Fruit fly (Drosophila melanogaster) whole organism, embryonic: Measurements from ENCODE around the gene CG32280.

ENCODE experiments used
- CG10431 ChIP-seq: fragments of 200-800 bp; sonication (Bioruptor generic); optimal IDR thresholded peaks from 3 replicates; lab custom pipeline; 2018; ENCODE audit warnings: missing biosample characterization, mild to moderate bottlenecking, missing genetic modification characterization
- CG10543 ChIP-seq: fragments of 200-800 bp; sonication (Bioruptor generic); optimal IDR thresholded peaks from 3 replicates; lab custom pipeline; 2017; ENCODE audit warnings: missing biosample characterization, mild to moderate bottlenecking, missing genetic modification characterization, moderate library complexity
- CG10979 ChIP-seq: fragments of 200-800 bp; sonication (Bioruptor generic); optimal IDR thresholded peaks from 2 replicates; lab custom pipeline; 2018; ENCODE audit warnings: missing biosample characterization, mild to moderate bottlenecking, missing genetic modification characterization, moderate library complexity
- CG12071 ChIP-seq: fragments of 200-800 bp; sonication (Bioruptor generic); optimal IDR thresholded peaks from 3 replicates; lab custom pipeline; 2018; ENCODE audit warnings: missing biosample characterization, mild to moderate bottlenecking, missing genetic modification characterization
- CG12104 ChIP-seq: fragments of 200-800 bp; sonication (Bioruptor generic); optimal IDR thresholded peaks from 3 replicates; lab custom pipeline; 2016; ENCODE audit warnings: missing biosample characterization, missing genetic modification characterization
- CG13287 ChIP-seq: fragments of 200-800 bp; sonication (Bioruptor generic); IDR thresholded peaks from 2 replicates; pipeline ENCODE4 v1.3.6; 2022; ENCODE audit warnings: missing biosample characterization, missing genetic modification characterization; ENCODE audit not compliant: partially characterized antibody
- CG13424 ChIP-seq: fragments of 200-800 bp; sonication (Bioruptor generic); optimal IDR thresholded peaks from 2 replicates; lab custom pipeline; 2019; ENCODE audit warnings: missing biosample characterization, mild to moderate bottlenecking, missing genetic modification characterization, moderate library complexity
- CG15514 ChIP-seq: fragments of 200-800 bp; sonication (Bioruptor generic); optimal IDR thresholded peaks from 3 replicates; lab custom pipeline; 2017; ENCODE audit warnings: missing biosample characterization, missing genetic modification characterization, mild to moderate bottlenecking, moderate library complexity, missing genetic modification reagents
- CG1603 ChIP-seq: fragments of 200-800 bp; sonication (Bioruptor generic); optimal IDR thresholded peaks from 2 replicates; lab custom pipeline; 2019; ENCODE audit warnings: missing biosample characterization, mild to moderate bottlenecking, missing genetic modification characterization, moderate library complexity
- CG16813 ChIP-seq: fragments of 200-800 bp; sonication (Bioruptor generic); IDR thresholded peaks from 3 replicates; pipeline ENCODE4 v1.3.6; 2022; ENCODE audit warnings: missing biosample characterization, missing genetic modification characterization; ENCODE audit not compliant: partially characterized antibody
- CG17328 ChIP-seq: fragments of 200-800 bp; sonication (Bioruptor generic); IDR thresholded peaks from 2 replicates; pipeline ENCODE4 v1.3.6; 2022; ENCODE audit warnings: missing biosample characterization, missing genetic modification characterization
- CG17361 ChIP-seq: fragments of 200-800 bp; sonication (Bioruptor generic); IDR thresholded peaks from 3 replicates; pipeline ENCODE4 v1.3.6; 2022; ENCODE audit warnings: missing biosample characterization, missing genetic modification characterization
- CG17385 ChIP-seq: fragments of 200-800 bp; sonication (Bioruptor generic); optimal IDR thresholded peaks from 3 replicates; lab custom pipeline; 2018; ENCODE audit warnings: missing biosample characterization, mild to moderate bottlenecking, missing genetic modification characterization
- CG17912 ChIP-seq: fragments of 200-800 bp; sonication (Bioruptor generic); optimal IDR thresholded peaks from 2 replicates; lab custom pipeline; 2018; ENCODE audit warnings: missing biosample characterization, mild to moderate bottlenecking, missing genetic modification characterization
- CG33213 ChIP-seq: fragments of 200-800 bp; sonication (Bioruptor generic); optimal IDR thresholded peaks from 3 replicates; lab custom pipeline; 2016; ENCODE audit warnings: missing biosample characterization, missing genetic modification characterization
- CG4617 ChIP-seq: fragments of 200-800 bp; sonication (Bioruptor generic); optimal IDR thresholded peaks from 3 replicates; lab custom pipeline; 2016; ENCODE audit warnings: missing biosample characterization, missing genetic modification characterization, borderline replicate concordance
- CG4730 ChIP-seq: fragments of 200-800 bp; sonication (Bioruptor generic); IDR thresholded peaks from 2 replicates; pipeline ENCODE4 v1.3.6; 2022; ENCODE audit warnings: missing biosample characterization, missing genetic modification characterization
- CG6689 ChIP-seq: fragments of 200-800 bp; sonication (Bioruptor generic); IDR thresholded peaks from 2 replicates; pipeline ENCODE4 v1.3.6; 2022; ENCODE audit warnings: missing biosample characterization, missing genetic modification characterization
- CG7271 ChIP-seq: fragments of 200-800 bp; sonication (Bioruptor generic); optimal IDR thresholded peaks from 2 replicates; lab custom pipeline; 2018; ENCODE audit warnings: missing biosample characterization, mild to moderate bottlenecking, missing genetic modification characterization, moderate library complexity
- CG8924 ChIP-seq: fragments of 200-800 bp; optimal IDR thresholded peaks from 3 replicates; lab custom pipeline; 2019; ENCODE audit warnings: missing biosample characterization, mild to moderate bottlenecking, missing genetic modification characterization, moderate library complexity
- CG9932 ChIP-seq: fragments of 200-800 bp; sonication (Bioruptor generic); IDR thresholded peaks from 2 replicates; pipeline ENCODE4 v1.3.6; 2022; ENCODE audit warnings: missing biosample characterization, missing genetic modification characterization
- Chrac-16 ChIP-seq: fragments of 200-800 bp; sonication (Bioruptor generic); optimal IDR thresholded peaks from 3 replicates; lab custom pipeline; 2016; ENCODE audit warnings: missing biosample characterization, missing genetic modification characterization
- D19B ChIP-seq: fragments of 200-800 bp; sonication (Bioruptor generic); optimal IDR thresholded peaks from 2 replicates; lab custom pipeline; 2017; ENCODE audit warnings: missing biosample characterization, mild to moderate bottlenecking, missing genetic modification characterization
- Drgx ChIP-seq: fragments of 200-800 bp; sonication (Bioruptor generic); IDR thresholded peaks from 2 replicates; pipeline ENCODE4 v1.3.6; 2022; ENCODE audit warnings: missing biosample characterization, missing genetic modification characterization
- Ets65A ChIP-seq: fragments of 200-800 bp; sonication (Bioruptor generic); peaks from one replicate; lab custom pipeline; 2016; ENCODE audit warnings: missing biosample characterization, missing genetic modification characterization
- Hr3 ChIP-seq: fragments of 200-800 bp; sonication (Bioruptor generic); optimal IDR thresholded peaks from 3 replicates; lab custom pipeline; 2016; ENCODE audit warnings: missing biosample characterization, missing genetic modification characterization
- MTF-1 ChIP-seq: fragments of 200-800 bp; sonication (Bioruptor generic); optimal IDR thresholded peaks from 2 replicates; lab custom pipeline; 2018; ENCODE audit warnings: missing biosample characterization, mild to moderate bottlenecking, missing genetic modification characterization, borderline replicate concordance
- Oli ChIP-seq: fragments of 200-800 bp; sonication (Bioruptor generic); optimal IDR thresholded peaks from 2 replicates; lab custom pipeline; 2018; ENCODE audit warnings: missing biosample characterization, mild to moderate bottlenecking, missing genetic modification characterization, moderate library complexity
- al ChIP-seq: fragments of 200-800 bp; sonication (Bioruptor generic); IDR thresholded peaks from 2 replicates; pipeline ENCODE4 v1.3.6; 2022; ENCODE audit warnings: missing biosample characterization, missing genetic modification characterization
- amos ChIP-seq: fragments of 200-800 bp; sonication (Bioruptor generic); IDR thresholded peaks from 2 replicates; pipeline ENCODE4 v1.3.6; 2022; ENCODE audit warnings: missing biosample characterization, missing genetic modification characterization; ENCODE audit not compliant: partially characterized antibody
- az2 ChIP-seq: fragments of 200-800 bp; sonication (Bioruptor generic); optimal IDR thresholded peaks from 3 replicates; lab custom pipeline; 2016; ENCODE audit warnings: missing biosample characterization, missing genetic modification characterization
- bowl ChIP-seq: fragments of 200-800 bp; sonication (Bioruptor generic); IDR thresholded peaks from 2 replicates; pipeline ENCODE4 v1.3.6; 2022; ENCODE audit warnings: missing biosample characterization, missing genetic modification characterization
- caup ChIP-seq: fragments of 200-800 bp; sonication (Bioruptor generic); optimal IDR thresholded peaks from 3 replicates; lab custom pipeline; 2017; ENCODE audit warnings: missing biosample characterization, mild to moderate bottlenecking, missing genetic modification characterization, moderate library complexity; ENCODE audit not compliant: severe bottlenecking
- crol ChIP-seq: fragments of 200-800 bp; sonication (Bioruptor generic); IDR thresholded peaks from 2 replicates; pipeline ENCODE4 v1.3.6; 2022; ENCODE audit warnings: missing biosample characterization, missing genetic modification characterization
- danr ChIP-seq: fragments of 200-800 bp; sonication (Bioruptor generic); IDR thresholded peaks from 2 replicates; pipeline ENCODE4 v1.3.6; 2022; ENCODE audit warnings: missing biosample characterization, missing genetic modification characterization
- dati ChIP-seq: fragments of 200-800 bp; sonication (Bioruptor generic); IDR thresholded peaks from 2 replicates; pipeline ENCODE4 v1.3.6; 2022; ENCODE audit warnings: missing biosample characterization, missing genetic modification characterization
- dmrt11E ChIP-seq: fragments of 200-800 bp; sonication (Bioruptor generic); optimal IDR thresholded peaks from 3 replicates; lab custom pipeline; 2018; ENCODE audit warnings: missing biosample characterization, mild to moderate bottlenecking, missing genetic modification characterization, moderate library complexity
- gem ChIP-seq: fragments of 200-800 bp; sonication (Bioruptor generic); optimal IDR thresholded peaks from 2 replicates; lab custom pipeline; 2019; ENCODE audit warnings: missing biosample characterization, mild to moderate bottlenecking, missing genetic modification characterization, moderate library complexity
- gt ChIP-seq: fragments of 200-800 bp; sonication (Bioruptor generic); IDR thresholded peaks from 2 replicates; pipeline ENCODE4 v1.3.6; 2022; ENCODE audit warnings: missing biosample characterization, missing genetic modification characterization
- ken ChIP-seq: fragments of 200-800 bp; sonication (Bioruptor generic); IDR thresholded peaks from 3 replicates; pipeline ENCODE4 v1.3.6; 2022; ENCODE audit warnings: missing biosample characterization, missing genetic modification characterization
- lov ChIP-seq, 2 experiments: fragments of 200-800 bp in 1 of 2; fragments of >200 bp in 1 of 2; sonication (Bioruptor generic) in 1 of 2; IDR thresholded peaks in 1 of 2; optimal IDR thresholded peaks in 1 of 2; 2 replicates in 1 of 2; 3 replicates in 1 of 2; pipeline versions ENCODE4 v1.3.6 to Lab custom; 2017 to 2022; ENCODE audit warnings: missing biosample characterization in 1 of 2, missing genetic modification characterization in 1 of 2
- pfk ChIP-seq: fragments of 200-800 bp; sonication (Bioruptor generic); optimal IDR thresholded peaks from 2 replicates; lab custom pipeline; 2018; ENCODE audit warnings: missing biosample characterization, mild to moderate bottlenecking, missing genetic modification characterization, moderate library complexity
- phol ChIP-seq: fragments of 200-800 bp; sonication (Bioruptor generic); optimal IDR thresholded peaks from 3 replicates; lab custom pipeline; 2018; ENCODE audit warnings: missing biosample characterization, mild to moderate bottlenecking, missing genetic modification characterization, moderate library complexity
- pzg ChIP-seq: fragments of 200-800 bp; sonication (Bioruptor generic); optimal IDR thresholded peaks from 3 replicates; lab custom pipeline; 2018; ENCODE audit warnings: missing biosample characterization, mild to moderate bottlenecking, missing genetic modification characterization, moderate library complexity
- sob ChIP-seq: fragments of 200-800 bp; sonication (Bioruptor generic); IDR thresholded peaks from 2 replicates; pipeline ENCODE4 v1.3.6; 2022; ENCODE audit warnings: missing biosample characterization, missing genetic modification characterization
- sqz ChIP-seq: fragments of 200-800 bp; sonication (Bioruptor generic); optimal IDR thresholded peaks from 3 replicates; lab custom pipeline; 2018; ENCODE audit warnings: missing biosample characterization, mild to moderate bottlenecking, missing genetic modification characterization
- sug ChIP-seq: fragments of 200-800 bp; optimal IDR thresholded peaks from 2 replicates; lab custom pipeline; 2019; ENCODE audit warnings: missing biosample characterization, mild to moderate bottlenecking, missing genetic modification characterization, moderate library complexity
- zen2 ChIP-seq: fragments of 200-800 bp; sonication (Bioruptor generic); IDR thresholded peaks from 3 replicates; pipeline ENCODE4 v1.3.6; 2022; ENCODE audit warnings: missing biosample characterization, missing genetic modification characterization; ENCODE audit not compliant: partially characterized antibody

CG32280 gene

dm6 chr3L:3159309-3160194 lies 5.4 kb upstream of the CG32280 start, which contains the start of the genes ND-30 and CG15812 (continued):
- no peak for TF ChIP-seq CG33213 (GFP tag; lab: Kevin White, UChicago)
- no peak for TF ChIP-seq CG10979
- peak; percentile 30 for TF ChIP-seq sug (tag; lab: Kevin White, UChicago)
- no peak for TF ChIP-seq CG7271
- no peak for TF ChIP-seq zen2 (GFP tag; lab: Robert Waterston, UW)
- TF ChIP-seq CG4617 (GFP tag; lab: Kevin White, UChicago) = peak; percentile 47
- no peak for TF ChIP-seq sqz
- no peak for TF ChIP-seq ken (GFP tag; lab: Robert Waterston, UW)
- TF ChIP-seq Ets65A (GFP tag; lab: Kevin White, UChicago) = peak; percentile 60
- no peak for TF ChIP-seq bowl (GFP tag; lab: Robert Waterston, UW)
- TF ChIP-seq Hr3 = peak; percentile 46
- no peak for TF ChIP-seq CG17912 (GFP tag; lab: Kevin White, UChicago)
- peak; percentile 38 for TF ChIP-seq CG13424
- peak; percentile 19 for TF ChIP-seq Chrac-16 (GFP tag; lab: Kevin White, UChicago)
- TF ChIP-seq CG8924 (tag; lab: Kevin White, UChicago) = peak; percentile 51
- TF ChIP-seq az2 (GFP tag; lab: Kevin White, UChicago) = peak; percentile 25
- TF ChIP-seq CG1603 = peak; percentile 99
- peak; percentile 94 for TF ChIP-seq pfk (GFP tag; lab: Kevin White, UChicago)
- TF ChIP-seq CG12071 = no peak
- no peak for TF ChIP-seq MTF-1 (GFP tag; lab: Kevin White, UChicago)
- TF ChIP-seq CG6689 (GFP tag; lab: Robert Waterston, UW) = 0 out of 2 replicates have a peak, but pooled peaks have one; percentile 5
- peak; percentile 14 for TF ChIP-seq CG12104 (GFP tag; lab: Kevin White, UChicago)
- no peak for TF ChIP-seq CG10543 (GFP tag; lab: Kevin White, UChicago)
- TF ChIP-seq danr (GFP tag; lab: Robert Waterston, UW) = no peak
- no peak for TF ChIP-seq sob (GFP tag; lab: Robert Waterston, UW)
- TF ChIP-seq CG17385 = no peak
- no peak for TF ChIP-seq crol
- no peak for TF ChIP-seq dati (GFP tag; lab: Robert Waterston, UW)
- TF ChIP-seq phol (tag; lab: Kevin White, UChicago) = peak; percentile 34
- TF ChIP-seq Drgx (GFP tag; lab: Robert Waterston, UW) = no peak
- no peak; the same call in 2 of the 3 replicates for TF ChIP-seq CG17361 (GFP tag; lab: Robert Waterston, UW)
- no peak for TF ChIP-seq gem (tag; lab: Kevin White, UChicago)
- peak; percentile 40 for TF ChIP-seq dmrt11E (tag; lab: Kevin White, UChicago)
- no peak for TF ChIP-seq caup (GFP tag; lab: Kevin White, UChicago)
- TF ChIP-seq amos (GFP tag; lab: Robert Waterston, UW) = peak; percentile 7; the same call in 1 of the 2 replicates
- no peak for TF ChIP-seq CG13287 (GFP tag; lab: Robert Waterston, UW)
- peak; percentile 11 for TF ChIP-seq CG15514
- TF ChIP-seq CG9932 (GFP tag; lab: Robert Waterston, UW) = 0 out of 2 replicates have a peak, but pooled peaks have one; percentile 16

- TF ChIP-seq crol (no peak), gt (GFP tag; lab: Robert Waterston, UW) (no peak), pzg (GFP tag; lab: Kevin White, UChicago) (peak; percentile 27), lov (optimal IDR thresholded peaks at IDR 0.05; lab: Kevin White, UChicago) (no peak), lov (GFP tag; IDR thresholded peaks at IDR 0.05; lab: Robert Waterston, UW) (no peak), D19B (GFP tag; lab: Kevin White, UChicago) (no peak), al (no peak), Oli (tag; lab: Kevin White, UChicago) (no peak), CG17328 (GFP tag; lab: Robert Waterston, UW) (no peak), CG4730 (GFP tag; lab: Robert Waterston, UW) (no peak), CG10431 (no peak), CG6689 (GFP tag; lab: Robert Waterston, UW) (no peak), CG16813 (0 out of 3 replicates have a peak, but pooled peaks have one; percentile 35)
Measured at dm6 chr3L:3161968-3162367, 3.0 kb upstream of the CG32280 start, which contains the start of gene rasp. TSS of gene rasp (plus strand) at chr3L:3162180.
